Worm (Caenorhabditis elegans) whole organism, L2 larva: ENCODE results near the gene Y45G5AM.4.
A peak's percentile ranks its signal among the peaks of the same experiment; 100 is the strongest.

ENCODE experiments used
- Y55F3AM.14 ChIP-seq: fragments of 200-800 bp; sonication (Bioruptor generic); optimal IDR thresholded peaks from 2 replicates; lab custom pipeline; 2018; ENCODE audit warnings: mild to moderate bottlenecking, missing genetic modification characterization, missing compliant biosample characterization
- aly-2 ChIP-seq: fragments of 150-350 bp; optimal IDR thresholded peaks from 2 replicates; lab custom pipeline; 2014; ENCODE audit warnings: missing biosample characterization, missing genetic modification characterization
- ama-1 ChIP-seq: fragments of 150-350 bp; optimal IDR thresholded peaks from 2 replicates; lab custom pipeline; 2018; ENCODE audit warnings: inconsistent platforms
- elt-3 ChIP-seq: sonication (generic microtip); optimal IDR thresholded peaks from 2 replicates; lab custom pipeline; 2017; ENCODE audit warnings: missing biosample characterization, missing genetic modification characterization
- fos-1 ChIP-seq: fragments of 150-350 bp; optimal IDR thresholded peaks from 2 replicates; lab custom pipeline; 2014; ENCODE audit warnings: missing biosample characterization, missing genetic modification characterization
- lin-13 ChIP-seq: fragments of 150-350 bp; optimal IDR thresholded peaks from 2 replicates; lab custom pipeline; 2014; ENCODE audit warnings: missing biosample characterization, missing genetic modification reagents, missing genetic modification characterization
- snpc-4 ChIP-seq: fragments of 150-350 bp; optimal IDR thresholded peaks from 2 replicates; lab custom pipeline; 2014; ENCODE audit warnings: missing biosample characterization, missing genetic modification characterization
- zag-1 ChIP-seq: fragments of 150-350 bp; optimal IDR thresholded peaks from 2 replicates; lab custom pipeline; 2014; ENCODE audit warnings: missing biosample characterization, missing genetic modification characterization
- ztf-4 ChIP-seq: fragments of 150-350 bp; optimal IDR thresholded peaks from 2 replicates; lab custom pipeline; 2014; ENCODE audit warnings: missing biosample characterization, missing genetic modification characterization

- TF ChIP-seq zag-1 (no peak), fos-1 (tag; lab: Kevin White, UChicago) (no peak), lin-13 (GFP tag; lab: Kevin White, UChicago) (no peak), aly-2 (tag; lab: Kevin White, UChicago) (no peak), ztf-4 (tag; lab: Kevin White, UChicago) (peak; percentile 34), ama-1 (lab: Kevin White, UChicago) (no peak), elt-3 (tag; lab: Kevin White, UChicago) (no peak), Y55F3AM.14 (GFP tag; lab: Kevin White, UChicago) (no peak), snpc-4 (no peak)
Observed at ce11 chrV:4157291-4157690, 5.7 kb upstream of the Y45G5AM.4 start.
